Worm (Caenorhabditis elegans) whole organism, L2 larva: Measurements from ENCODE around the gene C33B4.4.

Experiments used
- C34F6.9 ChIP-seq: fragments of 150-350 bp; optimal IDR thresholded peaks from 2 replicates; lab custom pipeline; 2014; ENCODE audit warnings: missing biosample characterization, missing genetic modification characterization
- F13H6.1 ChIP-seq: sonication (generic microtip); optimal IDR thresholded peaks from 2 replicates; lab custom pipeline; 2016; ENCODE audit warnings: missing genetic modification characterization, missing compliant biosample characterization
- R02D3.7 ChIP-seq: fragments of 150-350 bp; optimal IDR thresholded peaks from 2 replicates; lab custom pipeline; 2014; ENCODE audit warnings: missing biosample characterization, missing genetic modification characterization
- Y55F3AM.14 ChIP-seq: fragments of 200-800 bp; sonication (Bioruptor generic); optimal IDR thresholded peaks from 2 replicates; lab custom pipeline; 2018; ENCODE audit warnings: mild to moderate bottlenecking, missing genetic modification characterization, missing compliant biosample characterization
- ZK546.5 ChIP-seq: sonication (generic microtip); optimal IDR thresholded peaks from 2 replicates; lab custom pipeline; 2017; ENCODE audit warnings: missing biosample characterization, missing genetic modification characterization
- alr-1 ChIP-seq: fragments of 150-350 bp; optimal IDR thresholded peaks from 2 replicates; lab custom pipeline; 2014; ENCODE audit warnings: missing biosample characterization, missing genetic modification characterization
- aly-2 ChIP-seq: fragments of 150-350 bp; optimal IDR thresholded peaks from 2 replicates; lab custom pipeline; 2014; ENCODE audit warnings: missing biosample characterization, missing genetic modification characterization
- ama-1 ChIP-seq: fragments of 150-350 bp; optimal IDR thresholded peaks from 2 replicates; lab custom pipeline; 2018; ENCODE audit warnings: inconsistent platforms
- blmp-1 ChIP-seq: sonication (generic microtip); optimal IDR thresholded peaks from 2 replicates; lab custom pipeline; 2017; ENCODE audit warnings: missing genetic modification characterization, mild to moderate bottlenecking, missing compliant biosample characterization, antibody characterized with exemption, moderate library complexity; ENCODE audit not compliant: insufficient read depth
- ceh-16 ChIP-seq: fragments of 150-350 bp; optimal IDR thresholded peaks from 2 replicates; lab custom pipeline; 2014; ENCODE audit warnings: missing biosample characterization, missing genetic modification characterization
- ceh-82 ChIP-seq: fragments of 150-350 bp; optimal IDR thresholded peaks from 2 replicates; lab custom pipeline; 2014; ENCODE audit warnings: missing biosample characterization, missing genetic modification characterization
- crh-2 ChIP-seq: sonication (generic microtip); optimal IDR thresholded peaks from 2 replicates; lab custom pipeline; 2017; ENCODE audit warnings: missing biosample characterization, missing genetic modification characterization
- dmd-4 ChIP-seq: sonication (generic microtip); optimal IDR thresholded peaks from 2 replicates; lab custom pipeline; 2017; ENCODE audit warnings: missing biosample characterization, missing genetic modification characterization
- egl-27 ChIP-seq: sonication (generic microtip); optimal IDR thresholded peaks from 3 replicates; lab custom pipeline; 2017; ENCODE audit warnings: missing biosample characterization, missing genetic modification reagents, missing genetic modification characterization
- elt-1 ChIP-seq: fragments of 150-350 bp; optimal IDR thresholded peaks from 2 replicates; lab custom pipeline; 2014; ENCODE audit warnings: missing biosample characterization, missing genetic modification characterization
- elt-3 ChIP-seq: sonication (generic microtip); optimal IDR thresholded peaks from 2 replicates; lab custom pipeline; 2017; ENCODE audit warnings: missing biosample characterization, missing genetic modification characterization
- fos-1 ChIP-seq: fragments of 150-350 bp; optimal IDR thresholded peaks from 2 replicates; lab custom pipeline; 2014; ENCODE audit warnings: missing biosample characterization, missing genetic modification characterization
- gmeb-1 ChIP-seq: fragments of 150-350 bp; optimal IDR thresholded peaks from 2 replicates; lab custom pipeline; 2014; ENCODE audit warnings: missing biosample characterization, missing genetic modification characterization
- lin-11 ChIP-seq: fragments of 150-350 bp; sonication (generic microtip); optimal IDR thresholded peaks from 2 replicates; lab custom pipeline; 2014; ENCODE audit warnings: missing biosample characterization, missing genetic modification characterization, inconsistent platforms, mixed read lengths
- lin-13 ChIP-seq: fragments of 150-350 bp; optimal IDR thresholded peaks from 2 replicates; lab custom pipeline; 2014; ENCODE audit warnings: missing biosample characterization, missing genetic modification reagents, missing genetic modification characterization
- lin-39 ChIP-seq: fragments of 150-350 bp; optimal IDR thresholded peaks from 2 replicates; lab custom pipeline; 2014; ENCODE audit warnings: missing biosample characterization, missing genetic modification reagents, missing genetic modification characterization
- lsy-2 ChIP-seq, 2 experiments: fragments of 150-350 bp in 1 of 2; sonication (generic microtip) in 1 of 2; optimal IDR thresholded peaks; 2 replicates each; lab custom pipeline; 2014 to 2017; ENCODE audit warnings: missing biosample characterization in 2 of 2, missing genetic modification characterization in 2 of 2
- mab-5 ChIP-seq: fragments of 150-350 bp; optimal IDR thresholded peaks from 2 replicates; lab custom pipeline; 2014; ENCODE audit warnings: missing biosample characterization, missing genetic modification characterization
- mbf-1 ChIP-seq: sonication (generic microtip); optimal IDR thresholded peaks from 2 replicates; lab custom pipeline; 2017; ENCODE audit warnings: missing biosample characterization, missing genetic modification characterization
- mdl-1 ChIP-seq, 2 experiments: fragments of 150-350 bp in 1 of 2; sonication (generic microtip) in 1 of 2; optimal IDR thresholded peaks; 2 replicates each; lab custom pipeline; 2017; ENCODE audit warnings: missing biosample characterization in 2 of 2, missing genetic modification characterization in 2 of 2
- nhr-10 ChIP-seq: sonication (generic microtip); optimal IDR thresholded peaks from 2 replicates; lab custom pipeline; 2017; ENCODE audit warnings: missing biosample characterization, missing genetic modification characterization
- nhr-11 ChIP-seq: fragments of 150-350 bp; optimal IDR thresholded peaks from 2 replicates; lab custom pipeline; 2014; ENCODE audit warnings: missing biosample characterization, missing genetic modification characterization
- nhr-12 ChIP-seq: fragments of 150-350 bp; optimal IDR thresholded peaks from 2 replicates; lab custom pipeline; 2014; ENCODE audit warnings: missing biosample characterization, missing genetic modification characterization
- nhr-129 ChIP-seq: fragments of 150-350 bp; optimal IDR thresholded peaks from 2 replicates; lab custom pipeline; 2014; ENCODE audit warnings: missing biosample characterization, missing genetic modification characterization
- nhr-21 ChIP-seq: fragments of 150-350 bp; optimal IDR thresholded peaks from 2 replicates; lab custom pipeline; 2014; ENCODE audit warnings: missing biosample characterization, missing genetic modification characterization
- nhr-23 ChIP-seq: fragments of 150-350 bp; optimal IDR thresholded peaks from 2 replicates; lab custom pipeline; 2014; ENCODE audit warnings: missing biosample characterization, missing genetic modification reagents, missing genetic modification characterization
- nhr-237 ChIP-seq: fragments of 150-350 bp; optimal IDR thresholded peaks from 2 replicates; lab custom pipeline; 2014; ENCODE audit warnings: missing biosample characterization, missing genetic modification characterization
- nhr-25 ChIP-seq: fragments of 150-350 bp; sonication (generic microtip); optimal IDR thresholded peaks from 3 replicates; lab custom pipeline; 2014; ENCODE audit warnings: missing biosample characterization, missing genetic modification characterization
- nhr-6 ChIP-seq: fragments of 150-350 bp; optimal IDR thresholded peaks from 2 replicates; lab custom pipeline; 2014; ENCODE audit warnings: missing biosample characterization, missing genetic modification characterization
- nhr-77 ChIP-seq: fragments of 150-350 bp; optimal IDR thresholded peaks from 2 replicates; lab custom pipeline; 2014; ENCODE audit warnings: missing biosample characterization, missing genetic modification characterization
- peb-1 ChIP-seq: fragments of 150-350 bp; optimal IDR thresholded peaks from 2 replicates; lab custom pipeline; 2014; ENCODE audit warnings: missing biosample characterization, missing genetic modification characterization
- sem-4 ChIP-seq: fragments of 150-350 bp; optimal IDR thresholded peaks from 2 replicates; lab custom pipeline; 2014; ENCODE audit warnings: missing biosample characterization, missing genetic modification reagents, missing genetic modification characterization
- skn-1 ChIP-seq: sonication (generic microtip); optimal IDR thresholded peaks from 2 replicates; lab custom pipeline; 2017; ENCODE audit warnings: missing biosample characterization, missing genetic modification characterization
- sma-3 ChIP-seq: sonication (generic microtip); optimal IDR thresholded peaks from 2 replicates; lab custom pipeline; 2016; ENCODE audit warnings: missing genetic modification reagents, missing genetic modification characterization, missing compliant biosample characterization
- sma-9 ChIP-seq, 2 experiments: fragments of 150-350 bp in 1 of 2; sonication (generic microtip) in 1 of 2; optimal IDR thresholded peaks; 2 replicates each; lab custom pipeline; 2014 to 2016; ENCODE audit warnings: missing genetic modification characterization in 2 of 2, mild to moderate bottlenecking in 1 of 2, missing biosample characterization in 1 of 2, missing compliant biosample characterization in 1 of 2, missing genetic modification reagents in 1 of 2, moderate library complexity in 1 of 2
- snpc-4 ChIP-seq: fragments of 150-350 bp; optimal IDR thresholded peaks from 2 replicates; lab custom pipeline; 2014; ENCODE audit warnings: missing biosample characterization, missing genetic modification characterization
- unc-39 ChIP-seq: fragments of 150-350 bp; optimal IDR thresholded peaks from 2 replicates; lab custom pipeline; 2014; ENCODE audit warnings: missing biosample characterization, missing genetic modification characterization
- unc-55 ChIP-seq: fragments of 150-350 bp; sonication (generic microtip); optimal IDR thresholded peaks from 3 replicates; lab custom pipeline; 2014; ENCODE audit warnings: missing biosample characterization, missing genetic modification reagents, missing genetic modification characterization
- unc-62 ChIP-seq: fragments of 150-350 bp; optimal IDR thresholded peaks from 2 replicates; lab custom pipeline; 2014; ENCODE audit warnings: missing biosample characterization, missing genetic modification reagents, missing genetic modification characterization
- zag-1 ChIP-seq: fragments of 150-350 bp; optimal IDR thresholded peaks from 2 replicates; lab custom pipeline; 2014; ENCODE audit warnings: missing biosample characterization, missing genetic modification characterization
- ztf-1 ChIP-seq: fragments of 200-800 bp; sonication (Bioruptor generic); conservative IDR thresholded peaks from 2 replicates; pipeline ENCODE4 v1.3.6; 2022; ENCODE audit warnings: missing genetic modification characterization, missing compliant biosample characterization
- ztf-11 ChIP-seq: sonication (generic microtip); optimal IDR thresholded peaks from 2 replicates; lab custom pipeline; 2017; ENCODE audit warnings: missing biosample characterization, missing genetic modification characterization
- ztf-4 ChIP-seq: fragments of 150-350 bp; optimal IDR thresholded peaks from 2 replicates; lab custom pipeline; 2014; ENCODE audit warnings: missing biosample characterization, missing genetic modification characterization

Gene C33B4.4

DNA sequence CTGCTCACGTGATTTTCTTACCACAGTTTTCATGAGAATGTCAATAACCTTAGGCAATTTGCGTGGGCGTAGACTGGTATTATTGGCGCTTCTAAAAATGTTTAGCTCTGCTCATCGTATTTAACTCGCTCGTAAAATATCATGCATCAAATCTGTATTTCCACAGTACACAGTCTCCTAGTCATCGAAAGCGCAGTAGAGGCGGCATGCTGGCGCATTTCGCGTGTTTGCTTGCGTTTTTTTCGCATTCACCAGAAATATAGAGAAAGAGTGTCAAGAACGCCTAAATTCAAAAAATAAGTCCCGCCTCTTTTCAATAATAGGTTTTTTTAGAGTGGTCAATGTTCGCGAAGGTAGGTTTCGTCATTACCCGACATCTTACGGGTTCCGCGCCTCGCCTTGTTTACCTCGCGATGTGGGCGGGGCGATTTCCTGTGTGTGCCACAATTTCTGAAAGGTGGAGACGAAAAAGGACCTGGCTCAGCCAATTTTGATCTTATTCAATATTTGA, 6.6 kb downstream of the C33B4.4 start:
- peak; percentile 19 to 56 for TF ChIP-seq lsy-2 (tag; optimal IDR thresholded peaks at IDR 0.05; lab: Kevin White, UChicago)
- TF ChIP-seq gmeb-1 (tag; lab: Kevin White, UChicago): peak; percentile 38
- no peak for TF ChIP-seq zag-1
- TF ChIP-seq sma-3 (GFP tag; lab: Kevin White, UChicago): peak; percentile 78
- no peak for TF ChIP-seq skn-1
- TF ChIP-seq ztf-11 (tag; lab: Kevin White, UChicago): no peak
- no peak for TF ChIP-seq nhr-237 (tag; lab: Kevin White, UChicago)
- no peak for TF ChIP-seq unc-55 (GFP tag; lab: Kevin White, UChicago)
- TF ChIP-seq ztf-1 (GFP tag; lab: Robert Waterston, UW): no peak
- TF ChIP-seq mbf-1 (tag; lab: Kevin White, UChicago): no peak
- TF ChIP-seq elt-3: no peak
- TF ChIP-seq fos-1 (tag; lab: Kevin White, UChicago): peak; percentile 7
- no peak for TF ChIP-seq nhr-23 (tag; lab: Kevin White, UChicago)
- no peak for TF ChIP-seq unc-62 (GFP tag; lab: Kevin White, UChicago)
- TF ChIP-seq peb-1: no peak
- no peak for TF ChIP-seq dmd-4 (tag; lab: Kevin White, UChicago)
- TF ChIP-seq ZK546.5 (tag; lab: Kevin White, UChicago): no peak
- no peak for TF ChIP-seq unc-39 (tag; lab: Kevin White, UChicago)
- no peak for TF ChIP-seq mab-5
- no peak for TF ChIP-seq R02D3.7 (tag; lab: Kevin White, UChicago)
- TF ChIP-seq alr-1 (tag; lab: Kevin White, UChicago): no peak
- TF ChIP-seq nhr-10 (tag; lab: Kevin White, UChicago): no peak
- TF ChIP-seq lin-13 (GFP tag; lab: Kevin White, UChicago): peak; percentile 1
- TF ChIP-seq lin-11 (tag; lab: Kevin White, UChicago): no peak
- peak; percentile 93 for TF ChIP-seq snpc-4 (tag; lab: Kevin White, UChicago)
- TF ChIP-seq nhr-77 (tag; lab: Kevin White, UChicago): peak; percentile 9
- no peak for TF ChIP-seq nhr-12 (tag; lab: Kevin White, UChicago)
- TF ChIP-seq egl-27 (tag; lab: Kevin White, UChicago): peak; percentile 12
- no peak for TF ChIP-seq nhr-25 (tag; lab: Kevin White, UChicago)
- no peak for TF ChIP-seq C34F6.9 (tag; lab: Kevin White, UChicago)
- TF ChIP-seq nhr-21 (tag; lab: Kevin White, UChicago): peak; percentile 40
- peak; percentile 83 for TF ChIP-seq ama-1 (lab: Kevin White, UChicago)
- no peak for TF ChIP-seq ceh-16
- TF ChIP-seq nhr-11 (tag; lab: Kevin White, UChicago): no peak
- TF ChIP-seq aly-2 (tag; lab: Kevin White, UChicago): no peak
- TF ChIP-seq Y55F3AM.14 (GFP tag; lab: Kevin White, UChicago): peak; percentile 57
- no peak for TF ChIP-seq mdl-1 (tag; optimal IDR thresholded peaks at IDR 0.05; lab: Kevin White, UChicago)
- TF ChIP-seq lin-39 (tag; lab: Kevin White, UChicago): no peak
- peak; percentile 23 for TF ChIP-seq sma-9 (GFP tag; optimal IDR thresholded peaks at IDR 0.05; lab: Kevin White, UChicago)
- no peak for TF ChIP-seq sma-9 (tag; optimal IDR thresholded peaks at IDR 0.05; lab: Kevin White, UChicago)
- TF ChIP-seq nhr-129: peak; percentile 21
- TF ChIP-seq blmp-1 (tag; lab: Kevin White, UChicago): no peak
- TF ChIP-seq crh-2 (tag; lab: Kevin White, UChicago): no peak
- TF ChIP-seq elt-1 (tag; lab: Kevin White, UChicago): no peak
- TF ChIP-seq nhr-6 (tag; lab: Kevin White, UChicago): peak; percentile 20
- TF ChIP-seq sem-4 (tag; lab: Kevin White, UChicago): no peak
- no peak for TF ChIP-seq ztf-4 (tag; lab: Kevin White, UChicago)
- TF ChIP-seq ceh-82: no peak
- peak; percentile 9 for TF ChIP-seq F13H6.1 (tag; lab: Kevin White, UChicago)
